Worm (Caenorhabditis elegans) whole organism, young adult: ENCODE results near the gene marg-1.

Source experiments
- C17E4.6 ChIP-seq: fragments of 200-800 bp; sonication (Bioruptor generic); IDR thresholded peaks from 2 replicates; pipeline ENCODE4 v1.3.6; 2022; ENCODE audit warnings: missing genetic modification reagents, missing genetic modification characterization, missing compliant biosample characterization
- aptf-2 ChIP-seq: fragments of 200-800 bp; sonication (Bioruptor generic); conservative IDR thresholded peaks from 2 replicates; pipeline ENCODE4 v1.3.6; 2022; ENCODE audit warnings: missing genetic modification reagents, missing genetic modification characterization, missing compliant biosample characterization
- attf-5 ChIP-seq: fragments of 200-800 bp; sonication (Bioruptor generic); optimal IDR thresholded peaks from 2 replicates; lab custom pipeline; 2018; ENCODE audit warnings: mild to moderate bottlenecking, missing genetic modification characterization, missing compliant biosample characterization
- lin-35 ChIP-seq, 3 experiments: fragments of 150-350 bp in 2 of 3; sonication (generic microtip) in 1 of 3; optimal IDR thresholded peaks; 2 replicates each; lab custom pipeline; 2014 to 2018; ENCODE audit warnings: missing biosample characterization in 3 of 3, missing genetic modification characterization in 3 of 3, missing genetic modification reagents in 3 of 3
- nfya-2 ChIP-seq: fragments of 200-800 bp; sonication (Bioruptor generic); IDR thresholded peaks from 2 replicates; pipeline ENCODE4 v1.3.6; 2022; ENCODE audit warnings: missing genetic modification reagents, missing genetic modification characterization, missing compliant biosample characterization
- nfyb-1 ChIP-seq: fragments of 200-800 bp; sonication (Bioruptor generic); IDR thresholded peaks from 2 replicates; pipeline ENCODE4 v1.3.6; 2022; ENCODE audit warnings: missing genetic modification reagents, missing genetic modification characterization, missing compliant biosample characterization
- ztf-3 ChIP-seq: fragments of 200-800 bp; sonication (Bioruptor generic); optimal IDR thresholded peaks from 2 replicates; lab custom pipeline; 2018; ENCODE audit warnings: mild to moderate bottlenecking, missing genetic modification characterization, missing compliant biosample characterization

DNA sequence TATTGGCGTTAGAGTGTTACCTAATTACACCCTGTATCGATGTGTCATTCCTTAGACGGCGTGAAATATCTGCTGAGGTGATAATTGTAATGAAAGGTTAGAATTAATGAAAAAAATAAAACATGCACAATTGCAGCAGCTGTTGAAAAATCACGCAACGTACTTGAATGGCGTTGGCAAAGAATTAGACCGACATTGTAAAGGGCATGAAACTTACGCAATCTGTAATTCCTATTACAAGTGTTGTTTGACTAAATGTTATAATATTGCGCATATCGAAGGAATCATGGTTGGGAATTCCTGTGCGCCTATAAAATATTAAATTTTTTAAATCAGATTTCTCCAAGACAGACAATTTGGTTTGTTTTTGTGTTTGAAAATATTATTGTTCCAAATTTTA, 47.2 kb downstream of the marg-1 start, which contains the start of gene tag-18:
- no peak for TF ChIP-seq aptf-2
- no peak for TF ChIP-seq nfyb-1
- no peak for TF ChIP-seq lin-35 (GFP tag; optimal IDR thresholded peaks at IDR 0.05; lab: Kevin White, UChicago)
- TF ChIP-seq attf-5, result no peak
- no peak for TF ChIP-seq ztf-3 (GFP tag; lab: Kevin White, UChicago)
- no peak for TF ChIP-seq nfya-2 (GFP tag; lab: Robert Waterston, UW)
- no peak for TF ChIP-seq C17E4.6
